Worm (Caenorhabditis elegans) whole organism, young adult: Measurements from ENCODE around the gene ref-1.

Source experiments
- B0035.1 ChIP-seq: sonication (generic microtip); optimal IDR thresholded peaks from 2 replicates; lab custom pipeline; 2016; ENCODE audit warnings: missing genetic modification characterization, mild to moderate bottlenecking, missing compliant biosample characterization, missing genotype, missing genetic modification reagents
- B0336.3 ChIP-seq: fragments of 200-800 bp; sonication (Bioruptor generic); IDR thresholded peaks from 2 replicates; pipeline ENCODE4 v1.3.6; 2022; ENCODE audit warnings: missing genetic modification characterization, missing compliant biosample characterization
- C06A6.2 ChIP-seq: fragments of 200-800 bp; sonication (Bioruptor generic); conservative IDR thresholded peaks from 2 replicates; pipeline ENCODE4 v1.3.6; 2022; ENCODE audit warnings: missing genetic modification characterization, missing compliant biosample characterization
- C17E4.6 ChIP-seq: fragments of 200-800 bp; sonication (Bioruptor generic); IDR thresholded peaks from 2 replicates; pipeline ENCODE4 v1.3.6; 2022; ENCODE audit warnings: missing genetic modification reagents, missing genetic modification characterization, missing compliant biosample characterization
- D2030.7 ChIP-seq: fragments of 200-800 bp; sonication (Bioruptor generic); IDR thresholded peaks from 2 replicates; pipeline ENCODE4 v1.3.6; 2022; ENCODE audit warnings: missing genetic modification reagents, missing genetic modification characterization, missing compliant biosample characterization
- F10E7.11 ChIP-seq: sonication (generic microtip); optimal IDR thresholded peaks from 2 replicates; lab custom pipeline; 2017; ENCODE audit warnings: mild to moderate bottlenecking, missing genetic modification characterization, moderate library complexity, missing compliant biosample characterization
- F22D6.2 ChIP-seq: sonication (generic microtip); optimal IDR thresholded peaks from 2 replicates; lab custom pipeline; 2016; ENCODE audit warnings: mild to moderate bottlenecking, missing genetic modification characterization, missing compliant biosample characterization
- F33H1.4 ChIP-seq: fragments of 200-800 bp; sonication (Bioruptor generic); IDR thresholded peaks from 2 replicates; pipeline ENCODE4 v1.3.6; 2022; ENCODE audit warnings: missing genetic modification reagents, missing genetic modification characterization, missing compliant biosample characterization
- K11D2.4 ChIP-seq: fragments of 200-800 bp; sonication (Bioruptor generic); IDR thresholded peaks from 2 replicates; pipeline ENCODE4 v1.3.6; 2022; ENCODE audit warnings: missing genetic modification reagents, missing genetic modification characterization, missing compliant biosample characterization
- Y56A3A.18 ChIP-seq: fragments of 200-800 bp; sonication (Bioruptor generic); IDR thresholded peaks from 2 replicates; pipeline ENCODE4 v1.3.6; 2022; ENCODE audit warnings: missing genetic modification reagents, missing genetic modification characterization, missing compliant biosample characterization
- Y67H2A.10 ChIP-seq: fragments of 200-800 bp; sonication (Bioruptor generic); conservative IDR thresholded peaks from 2 replicates; pipeline ENCODE4 v1.3.6; 2022; ENCODE audit warnings: missing genetic modification reagents, missing genetic modification characterization, missing compliant biosample characterization
- Y95B8A.8 ChIP-seq: fragments of 200-800 bp; sonication (Bioruptor generic); IDR thresholded peaks from 2 replicates; pipeline ENCODE4 v1.3.6; 2022; ENCODE audit warnings: missing genetic modification reagents, missing genetic modification characterization, missing compliant biosample characterization
- akir-1 ChIP-seq: fragments of 200-800 bp; sonication (Bioruptor generic); optimal IDR thresholded peaks from 2 replicates; lab custom pipeline; 2018; ENCODE audit warnings: mild to moderate bottlenecking, missing genetic modification characterization, moderate library complexity, missing compliant biosample characterization
- atf-7 ChIP-seq: sonication (generic microtip); optimal IDR thresholded peaks from 2 replicates; lab custom pipeline; 2017; ENCODE audit warnings: mild to moderate bottlenecking, missing genetic modification characterization, missing compliant biosample characterization
- attf-5 ChIP-seq: fragments of 200-800 bp; sonication (Bioruptor generic); optimal IDR thresholded peaks from 2 replicates; lab custom pipeline; 2018; ENCODE audit warnings: mild to moderate bottlenecking, missing genetic modification characterization, missing compliant biosample characterization
- bed-1 ChIP-seq: fragments of 200-800 bp; sonication (Bioruptor generic); IDR thresholded peaks from 2 replicates; pipeline ENCODE4 v1.3.6; 2022; ENCODE audit warnings: missing genetic modification reagents, missing genetic modification characterization, missing compliant biosample characterization
- bed-2 ChIP-seq: fragments of 200-800 bp; sonication (Bioruptor generic); IDR thresholded peaks from 2 replicates; pipeline ENCODE4 v1.3.6; 2022; ENCODE audit warnings: missing genetic modification reagents, missing genetic modification characterization, missing compliant biosample characterization
- cebp-2 ChIP-seq: fragments of 200-800 bp; sonication (Bioruptor generic); IDR thresholded peaks from 2 replicates; pipeline ENCODE4 v1.3.6; 2022; ENCODE audit warnings: missing genetic modification characterization, missing compliant biosample characterization
- ceh-100 ChIP-seq: fragments of 200-800 bp; sonication (Bioruptor generic); IDR thresholded peaks from 2 replicates; pipeline ENCODE4 v1.3.6; 2022; ENCODE audit warnings: missing genetic modification reagents, missing genetic modification characterization, missing compliant biosample characterization
- ceh-58 ChIP-seq: fragments of 200-800 bp; sonication (Bioruptor generic); IDR thresholded peaks from 2 replicates; pipeline ENCODE4 v1.3.6; 2022; ENCODE audit warnings: missing genetic modification characterization, missing compliant biosample characterization
- ceh-91 ChIP-seq: fragments of 200-800 bp; sonication (Bioruptor generic); IDR thresholded peaks from 2 replicates; pipeline ENCODE4 v1.3.6; 2022; ENCODE audit warnings: missing genetic modification reagents, missing genetic modification characterization, missing compliant biosample characterization
- chd-7 ChIP-seq: sonication (generic microtip); optimal IDR thresholded peaks from 2 replicates; lab custom pipeline; 2016; ENCODE audit warnings: mild to moderate bottlenecking, missing genetic modification characterization, moderate library complexity, missing compliant biosample characterization
- dox-1 ChIP-seq: fragments of 200-800 bp; sonication (Bioruptor generic); IDR thresholded peaks from 2 replicates; pipeline ENCODE4 v1.3.6; 2022; ENCODE audit warnings: missing genetic modification reagents, missing genetic modification characterization, missing compliant biosample characterization
- dpff-1 ChIP-seq: sonication (generic microtip); optimal IDR thresholded peaks from 2 replicates; lab custom pipeline; 2017; ENCODE audit warnings: mild to moderate bottlenecking, missing genetic modification characterization, missing compliant biosample characterization
- dpl-1 ChIP-seq: fragments of 150-350 bp; optimal IDR thresholded peaks from 2 replicates; lab custom pipeline; 2014; ENCODE audit warnings: missing biosample characterization, missing genetic modification reagents, missing genetic modification characterization
- him-1 ChIP-seq: sonication (generic microtip); optimal IDR thresholded peaks from 2 replicates; lab custom pipeline; 2016; ENCODE audit warnings: missing genotype, missing genetic modification reagents, missing genetic modification characterization, missing compliant biosample characterization
- hlh-12 ChIP-seq: sonication (generic microtip); optimal IDR thresholded peaks from 2 replicates; lab custom pipeline; 2016; ENCODE audit warnings: missing genetic modification characterization, missing compliant biosample characterization
- hmg-1.2 ChIP-seq: fragments of 200-800 bp; sonication (Bioruptor generic); IDR thresholded peaks from 2 replicates; pipeline ENCODE4 v1.3.6; 2022; ENCODE audit warnings: missing genetic modification reagents, missing genetic modification characterization, missing compliant biosample characterization
- hrde-1 ChIP-seq: sonication (generic microtip); optimal IDR thresholded peaks from 2 replicates; lab custom pipeline; 2016; ENCODE audit warnings: missing genetic modification characterization, mild to moderate bottlenecking, missing compliant biosample characterization, moderate library complexity, missing genotype, missing genetic modification reagents, borderline replicate concordance
- hsf-1 ChIP-seq: fragments of 200-800 bp; sonication (Bioruptor generic); IDR thresholded peaks from 2 replicates; pipeline ENCODE4 v1.3.6; 2022; ENCODE audit warnings: missing genetic modification reagents, missing genetic modification characterization, missing compliant biosample characterization
- let-526 ChIP-seq: fragments of 200-800 bp; sonication (Bioruptor generic); IDR thresholded peaks from 2 replicates; pipeline ENCODE4 v1.3.6; 2022; ENCODE audit warnings: missing genetic modification reagents, missing genetic modification characterization, missing compliant biosample characterization
- lin-26 ChIP-seq: fragments of 200-800 bp; sonication (Bioruptor generic); IDR thresholded peaks from 2 replicates; pipeline ENCODE4 v1.3.6; 2022; ENCODE audit warnings: missing genetic modification reagents, missing genetic modification characterization, missing compliant biosample characterization
- lin-35 ChIP-seq, 3 experiments: fragments of 150-350 bp in 2 of 3; sonication (generic microtip) in 1 of 3; optimal IDR thresholded peaks; 2 replicates each; lab custom pipeline; 2014 to 2018; ENCODE audit warnings: missing biosample characterization in 3 of 3, missing genetic modification characterization in 3 of 3, missing genetic modification reagents in 3 of 3
- lin-40 ChIP-seq: sonication (generic microtip); optimal IDR thresholded peaks from 2 replicates; lab custom pipeline; 2016; ENCODE audit warnings: missing genetic modification characterization, mild to moderate bottlenecking, missing compliant biosample characterization, missing genotype, missing genetic modification reagents
- madf-8 ChIP-seq: fragments of 200-800 bp; sonication (Bioruptor generic); conservative IDR thresholded peaks from 2 replicates; pipeline ENCODE4 v1.3.6; 2022; ENCODE audit warnings: missing genetic modification reagents, missing genetic modification characterization, missing compliant biosample characterization
- mes-4 ChIP-seq: sonication (generic microtip); optimal IDR thresholded peaks from 2 replicates; lab custom pipeline; 2016; ENCODE audit warnings: missing genotype, missing genetic modification characterization, missing compliant biosample characterization
- nfya-1 ChIP-seq: sonication (generic microtip); optimal IDR thresholded peaks from 2 replicates; lab custom pipeline; 2017; ENCODE audit warnings: antibody characterized with exemption, missing compliant biosample characterization, missing genetic modification characterization, borderline replicate concordance; ENCODE audit not compliant: insufficient read depth
- nhr-90 ChIP-seq: sonication (generic microtip); optimal IDR thresholded peaks from 2 replicates; lab custom pipeline; 2016; ENCODE audit warnings: missing genotype, mild to moderate bottlenecking, missing genetic modification characterization, missing compliant biosample characterization
- pbrm-1 ChIP-seq: fragments of 200-800 bp; sonication (Bioruptor generic); IDR thresholded peaks from 2 replicates; pipeline ENCODE4 v1.3.6; 2022; ENCODE audit warnings: missing genetic modification reagents, missing genetic modification characterization, missing compliant biosample characterization
- rpc-1 ChIP-seq, 2 experiments: fragments of 150-350 bp in 1 of 2; sonication (generic microtip) in 1 of 2; optimal IDR thresholded peaks; 2 replicates each; lab custom pipeline; 2014 to 2018; ENCODE audit warnings: missing biosample characterization in 1 of 2, missing genetic modification characterization in 1 of 2, missing genetic modification reagents in 1 of 2, missing genotype in 1 of 2
- tbp1 ChIP-seq: fragments of 200-800 bp; sonication (Bioruptor generic); optimal IDR thresholded peaks from 2 replicates; lab custom pipeline; 2018; ENCODE audit warnings: mild to moderate bottlenecking, missing genetic modification characterization, missing compliant biosample characterization
- tbx-9 ChIP-seq: sonication (generic microtip); optimal IDR thresholded peaks from 2 replicates; lab custom pipeline; 2016; ENCODE audit warnings: borderline replicate concordance, missing genetic modification characterization, inconsistent platforms, missing compliant biosample characterization
- unc-130 ChIP-seq: sonication (generic microtip); optimal IDR thresholded peaks from 2 replicates; lab custom pipeline; 2016; ENCODE audit warnings: missing genetic modification reagents, missing genetic modification characterization, missing compliant biosample characterization
- zfh-2 ChIP-seq: fragments of 200-800 bp; sonication (Bioruptor generic); conservative IDR thresholded peaks from 2 replicates; pipeline ENCODE4 v1.3.6; 2022; ENCODE audit warnings: missing genetic modification reagents, missing genetic modification characterization, missing compliant biosample characterization
- ztf-18 ChIP-seq: sonication (generic microtip); optimal IDR thresholded peaks from 2 replicates; lab custom pipeline; 2016; ENCODE audit warnings: missing genotype, mild to moderate bottlenecking, missing genetic modification characterization, missing compliant biosample characterization
- ztf-26 ChIP-seq: sonication (generic microtip); optimal IDR thresholded peaks from 2 replicates; lab custom pipeline; 2017; ENCODE audit warnings: missing genetic modification characterization, missing compliant biosample characterization
- ztf-3 ChIP-seq: fragments of 200-800 bp; sonication (Bioruptor generic); optimal IDR thresholded peaks from 2 replicates; lab custom pipeline; 2018; ENCODE audit warnings: mild to moderate bottlenecking, missing genetic modification characterization, missing compliant biosample characterization

The ref-1 gene

ce11 chrII:10248355-10249041, 30.2 kb downstream of the ref-1 start, which contains the start of gene atad-3 (continued):
- TF ChIP-seq Y67H2A.10 (GFP tag; lab: Robert Waterston, UW): peak; percentile 95
- TF ChIP-seq nhr-90 (tag; lab: Kevin White, UChicago): peak; percentile 37
- no peak for TF ChIP-seq hlh-12 (tag; lab: Kevin White, UChicago)
- TF ChIP-seq F22D6.2 (tag; lab: Kevin White, UChicago): peak; percentile 9
- no peak for TF ChIP-seq ztf-3 (GFP tag; lab: Kevin White, UChicago)
- TF ChIP-seq B0035.1 (tag; lab: Kevin White, UChicago): peak; percentile 20
- peak; percentile 24 for TF ChIP-seq dpl-1 (GFP tag; lab: Kevin White, UChicago)
- peak; percentile 73 for TF ChIP-seq lin-40 (tag; lab: Kevin White, UChicago)
- peak; percentile 62; the same call in 1 of the 2 replicates for TF ChIP-seq Y56A3A.18 (GFP tag; lab: Robert Waterston, UW)
- TF ChIP-seq ceh-58 (GFP tag; lab: Robert Waterston, UW): no peak
- peak; percentile 97 for TF ChIP-seq bed-2 (GFP tag; lab: Robert Waterston, UW)
- peak; percentile 100 for TF ChIP-seq ceh-100 (GFP tag; lab: Robert Waterston, UW)
- no peak for TF ChIP-seq F10E7.11 (tag; lab: Kevin White, UChicago)
- TF ChIP-seq hsf-1 (GFP tag; lab: Robert Waterston, UW): peak; percentile 80; the same call in 1 of the 2 replicates
- peak; percentile 77 for TF ChIP-seq akir-1 (GFP tag; lab: Kevin White, UChicago)
- peak; percentile 93 for TF ChIP-seq ceh-91
- TF ChIP-seq nfya-1: no peak
- TF ChIP-seq B0336.3 (GFP tag; lab: Robert Waterston, UW): peak; percentile 70; the same call in 1 of the 2 replicates
- TF ChIP-seq pbrm-1 (GFP tag; lab: Robert Waterston, UW): peak; percentile 98
- TF ChIP-seq K11D2.4 (GFP tag; lab: Robert Waterston, UW): peak; percentile 97
- peak in 2 of 3 experiments; percentile 58 to 83 for TF ChIP-seq lin-35 (GFP tag; optimal IDR thresholded peaks at IDR 0.05; lab: Kevin White, UChicago)
- TF ChIP-seq mes-4 (tag; lab: Kevin White, UChicago): no peak
- no peak for TF ChIP-seq him-1 (tag; lab: Kevin White, UChicago)
- peak; percentile 78 for TF ChIP-seq hmg-1.2
- TF ChIP-seq ztf-18: peak; percentile 98
- TF ChIP-seq tbx-9: no peak
- TF ChIP-seq attf-5 (GFP tag; lab: Kevin White, UChicago): peak; percentile 95
- peak; percentile 64 for TF ChIP-seq atf-7 (tag; lab: Kevin White, UChicago)
- TF ChIP-seq let-526 (GFP tag; lab: Robert Waterston, UW): peak; percentile 95
- peak; percentile 33 for TF ChIP-seq hrde-1 (tag; lab: Kevin White, UChicago)
- TF ChIP-seq chd-7: peak; percentile 83
- TF ChIP-seq C17E4.6 (GFP tag; lab: Robert Waterston, UW): peak; percentile 90
- TF ChIP-seq lin-26 (GFP tag; lab: Robert Waterston, UW): peak; percentile 95
- TF ChIP-seq tbp1 (GFP tag; lab: Kevin White, UChicago): peak; percentile 72
- TF ChIP-seq dpff-1 (tag; lab: Kevin White, UChicago): no peak
- TF ChIP-seq zfh-2 (GFP tag; lab: Robert Waterston, UW): peak; percentile 47; the same call in 1 of the 2 replicates
- peak; percentile 97 for TF ChIP-seq Y95B8A.8
- peak; percentile 68; the same call in 1 of the 2 replicates for TF ChIP-seq cebp-2 (GFP tag; lab: Robert Waterston, UW)
- TF ChIP-seq rpc-1 (optimal IDR thresholded peaks at IDR 0.05; lab: Kevin White, UChicago): no peak
- TF ChIP-seq rpc-1 (tag; optimal IDR thresholded peaks at IDR 0.05; lab: Kevin White, UChicago): no peak
- TF ChIP-seq C06A6.2 (GFP tag; lab: Robert Waterston, UW): peak; percentile 89
- peak; percentile 33 for TF ChIP-seq ztf-26 (tag; lab: Kevin White, UChicago)
- TF ChIP-seq madf-8 (GFP tag; lab: Robert Waterston, UW): peak; percentile 77
- TF ChIP-seq bed-1 (GFP tag; lab: Robert Waterston, UW): no peak
- TF ChIP-seq F33H1.4 (GFP tag; lab: Robert Waterston, UW): peak; percentile 80
- TF ChIP-seq D2030.7: peak; percentile 97
- peak; percentile 74 for TF ChIP-seq unc-130
- peak; percentile 98 for TF ChIP-seq dox-1
